Fruit fly (Drosophila melanogaster): ENCODE data around the gene CG15549.

Gene CG15549

DNA sequence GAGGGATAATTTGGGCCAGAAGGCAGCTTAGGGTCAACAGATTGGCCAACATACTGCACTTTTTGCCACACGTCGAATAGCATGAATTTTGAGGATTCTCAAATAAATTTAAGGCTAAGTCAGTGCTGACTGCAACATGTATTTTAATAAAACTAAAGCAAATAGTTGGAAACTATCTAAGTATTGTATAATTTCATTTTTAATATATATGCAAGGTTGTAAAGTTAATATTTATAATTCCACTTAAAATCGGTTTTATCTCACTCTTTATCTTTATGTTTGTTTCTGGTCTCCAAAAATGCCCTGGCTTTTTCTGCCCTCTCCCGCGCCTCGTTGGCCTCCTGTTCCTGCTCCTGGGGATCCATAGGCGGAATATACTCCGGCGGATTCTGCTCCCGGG, at the start of gene CG15549:
Gene CG15549 (minus strand): TSS at position 101 of the 400 bp plus-strand sequence.
- TF ChIP-seq cic (GFP tag; optimal IDR thresholded peaks at IDR 0.05) (no peak), Mnt (GFP tag; optimal IDR thresholded peaks at IDR 0.05) (no peak), cnc (optimal IDR thresholded peaks at IDR 0.05) (no peak), toe (GFP tag; optimal IDR thresholded peaks at IDR 0.05) (no peak), pad (GFP tag; optimal IDR thresholded peaks at IDR 0.05) (no peak), kay (GFP tag; ENCODE audit: borderline replicate concordance) (no peak), Hr96 (GFP tag; optimal IDR thresholded peaks at IDR 0.05) (no peak), CG33017 (tag; optimal IDR thresholded peaks at IDR 0.05) (no peak), CG1620 (GFP tag; optimal IDR thresholded peaks at IDR 0.05) (no peak), CG11617 (GFP tag; optimal IDR thresholded peaks at IDR 0.05) (no peak)

- TF ChIP-seq CG33017 (tag; optimal IDR thresholded peaks at IDR 0.05) (no peak), CG1620 (GFP tag; optimal IDR thresholded peaks at IDR 0.05) (no peak), CG5204 (GFP tag; optimal IDR thresholded peaks at IDR 0.05) (no peak), CG12768 (GFP tag; optimal IDR thresholded peaks at IDR 0.05) (no peak), Crg-1 (GFP tag; optimal IDR thresholded peaks at IDR 0.05) (no peak), ovo (GFP tag; optimal IDR thresholded peaks at IDR 0.05) (no peak), CG14711 (tag; optimal IDR thresholded peaks at IDR 0.05) (no peak)
Observed at dm6 chr3R:30964220-30964619, 27.9 kb upstream of the CG15549 start, which contains the start of gene Ctr1C. Ctr1C (minus strand) TSS chr3R:30964320.

dm6 chr3R:30959400-30959799, 23.1 kb upstream of the CG15549 start, which contains the start of gene CG15548:
CG15548 (plus strand) TSS chr3R:30959700.
- TF ChIP-seq CG14711 (tag; optimal IDR thresholded peaks at IDR 0.05) (no peak), Hr96 (GFP tag; optimal IDR thresholded peaks at IDR 0.05) (no peak), tj (GFP tag; optimal IDR thresholded peaks at IDR 0.05) (no peak), bab1 (GFP tag; optimal IDR thresholded peaks at IDR 0.05) (no peak), Clk (GFP tag; optimal IDR thresholded peaks at IDR 0.05) (no peak), CG11617 (GFP tag; optimal IDR thresholded peaks at IDR 0.05) (no peak), CG7045 (GFP tag; optimal IDR thresholded peaks at IDR 0.05) (no peak), CG12768 (GFP tag; optimal IDR thresholded peaks at IDR 0.05) (no peak), ovo (GFP tag; optimal IDR thresholded peaks at IDR 0.05) (no peak), CG7101 (tag; optimal IDR thresholded peaks at IDR 0.05) (no peak), cnc (optimal IDR thresholded peaks at IDR 0.05) (no peak)

DNA sequence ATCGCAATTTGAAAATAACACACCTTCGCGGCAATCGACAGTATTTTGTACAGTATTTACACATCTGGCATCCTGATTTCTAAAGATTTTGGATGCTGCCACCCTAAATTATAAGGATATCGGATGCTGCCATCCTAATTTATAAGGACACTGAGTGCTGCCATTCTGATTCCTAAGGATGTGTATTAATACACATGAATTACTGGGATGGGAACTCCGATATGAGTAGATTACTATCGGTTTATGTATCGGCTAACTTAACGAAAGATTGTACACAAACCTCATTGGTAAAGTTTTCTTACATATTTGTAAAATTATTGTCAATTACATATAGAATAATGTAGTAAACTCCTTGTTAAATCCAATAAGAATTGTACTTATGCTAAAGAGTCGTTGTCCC, 10.0 kb upstream of the CG15549 start:
- TF ChIP-seq CG14711 (tag; optimal IDR thresholded peaks at IDR 0.05) (no peak), bab1 (GFP tag; optimal IDR thresholded peaks at IDR 0.05) (no peak), Crg-1 (GFP tag; optimal IDR thresholded peaks at IDR 0.05) (no peak), CG7101 (tag; optimal IDR thresholded peaks at IDR 0.05) (no peak), Mnt (GFP tag; optimal IDR thresholded peaks at IDR 0.05) (no peak), CG12768 (GFP tag; optimal IDR thresholded peaks at IDR 0.05) (no peak), CG5204 (GFP tag; optimal IDR thresholded peaks at IDR 0.05) (no peak)

DNA sequence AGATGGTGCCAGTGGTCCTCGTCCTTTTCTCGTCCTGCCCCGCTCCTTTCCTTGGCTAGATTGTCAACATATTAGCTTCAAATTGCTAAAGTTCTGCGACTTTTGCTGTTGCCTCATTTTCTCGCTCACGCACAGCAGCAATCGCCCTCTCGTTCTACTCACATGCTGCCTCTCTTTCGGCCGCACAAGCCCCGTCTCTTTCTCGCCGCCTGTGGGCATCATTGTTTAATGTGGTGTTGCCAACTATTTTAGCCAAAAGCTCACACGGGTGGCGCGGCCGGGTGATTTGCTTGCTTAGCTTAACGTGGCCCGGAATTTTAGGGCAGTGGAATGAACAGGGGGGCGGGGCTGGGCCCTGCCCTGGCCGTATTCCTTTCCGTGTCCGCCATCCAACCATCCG, 3.9 kb upstream of the CG15549 start:
- no peak for TF ChIP-seq kay (GFP tag; ENCODE audit: borderline replicate concordance)
- TF ChIP-seq bab1 (GFP tag; optimal IDR thresholded peaks at IDR 0.05), result no peak
- TF ChIP-seq ovo (GFP tag; optimal IDR thresholded peaks at IDR 0.05), result no peak

- TF ChIP-seq Clk (GFP tag; optimal IDR thresholded peaks at IDR 0.05), result no peak
- no peak for TF ChIP-seq CG11617 (GFP tag; optimal IDR thresholded peaks at IDR 0.05)
- no peak for TF ChIP-seq Crg-1 (GFP tag; optimal IDR thresholded peaks at IDR 0.05)
- no peak for TF ChIP-seq kay (GFP tag; ENCODE audit: borderline replicate concordance)
- no peak for TF ChIP-seq CG12768 (GFP tag; optimal IDR thresholded peaks at IDR 0.05)
- no peak for TF ChIP-seq pad (GFP tag; optimal IDR thresholded peaks at IDR 0.05)
- no peak for TF ChIP-seq tj (GFP tag; optimal IDR thresholded peaks at IDR 0.05)
- no peak for TF ChIP-seq CG1620 (GFP tag; optimal IDR thresholded peaks at IDR 0.05)
- TF ChIP-seq CG7045 (GFP tag; optimal IDR thresholded peaks at IDR 0.05), result no peak
Observed at dm6 chr3R:30937002-30937401, 695 bp upstream of the CG15549 start, which contains the start of gene CG15550. CG15550 (minus strand) TSS chr3R:30937102.

DNA sequence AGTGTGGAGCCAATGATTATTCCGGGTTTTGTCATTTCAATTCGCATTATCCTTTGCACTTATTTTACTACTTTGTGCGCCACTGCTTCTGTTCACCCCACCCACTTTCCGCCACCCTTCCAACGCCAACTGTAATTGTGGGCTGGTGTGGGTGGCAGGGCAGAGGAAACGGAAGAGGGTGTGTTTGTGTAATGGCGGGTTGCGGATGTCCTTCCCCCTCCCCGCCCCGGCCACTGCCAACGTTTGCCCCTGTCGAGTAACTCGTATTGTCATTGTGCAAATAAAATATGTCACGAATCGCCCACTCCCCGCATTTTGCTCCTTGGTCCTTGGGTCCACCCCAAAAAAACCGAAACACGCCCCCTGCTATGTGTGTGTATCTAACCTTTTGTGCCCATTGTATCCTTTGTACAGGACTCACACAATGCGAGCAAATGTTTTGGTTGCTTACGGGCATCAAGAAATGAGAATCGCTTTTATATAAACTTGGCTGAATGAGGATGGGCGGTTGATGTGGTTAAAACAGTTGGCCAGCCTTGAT, 2.3 kb downstream of the CG15549 start:
- TF ChIP-seq cnc (optimal IDR thresholded peaks at IDR 0.05), result no peak
- no peak for TF ChIP-seq kay (GFP tag; ENCODE audit: borderline replicate concordance)
- TF ChIP-seq pad (GFP tag; optimal IDR thresholded peaks at IDR 0.05), result no peak
- TF ChIP-seq CG33017 (tag; optimal IDR thresholded peaks at IDR 0.05), result no peak
- no peak for TF ChIP-seq CG7101 (tag; optimal IDR thresholded peaks at IDR 0.05)
- TF ChIP-seq CG11617 (GFP tag; optimal IDR thresholded peaks at IDR 0.05), result no peak
- no peak for TF ChIP-seq CG14711 (tag; optimal IDR thresholded peaks at IDR 0.05)
- TF ChIP-seq ovo (GFP tag; optimal IDR thresholded peaks at IDR 0.05), result no peak
- no peak for TF ChIP-seq CG7045 (GFP tag; optimal IDR thresholded peaks at IDR 0.05)

DNA sequence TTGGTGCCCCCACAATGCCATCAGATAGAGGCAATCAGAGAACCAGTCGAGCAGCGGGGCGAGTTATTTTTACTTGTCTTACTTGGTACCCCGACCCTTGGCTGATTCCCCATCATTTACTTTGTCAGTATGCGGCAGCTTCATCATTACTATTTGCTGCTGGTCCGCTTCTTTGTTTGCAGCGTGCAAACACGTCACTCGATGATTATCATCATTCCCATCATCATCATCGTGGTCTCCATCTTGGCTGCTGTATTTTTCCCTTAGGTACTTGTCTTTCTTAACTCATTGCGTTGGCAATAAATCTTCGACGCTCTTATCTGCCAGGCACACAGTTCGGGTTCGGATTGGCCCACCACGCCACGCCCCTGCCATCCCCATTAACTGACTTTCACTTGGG, 4.2 kb downstream of the CG15549 start:
- TF ChIP-seq kay (GFP tag; ENCODE audit: borderline replicate concordance), result no peak
- no peak for TF ChIP-seq ovo (GFP tag; optimal IDR thresholded peaks at IDR 0.05)
- no peak for TF ChIP-seq cic (GFP tag; optimal IDR thresholded peaks at IDR 0.05)
- TF ChIP-seq CG14711 (tag; optimal IDR thresholded peaks at IDR 0.05), result no peak
- no peak for TF ChIP-seq Hr96 (GFP tag; optimal IDR thresholded peaks at IDR 0.05)
- no peak for TF ChIP-seq pad (GFP tag; optimal IDR thresholded peaks at IDR 0.05)
- TF ChIP-seq cnc (optimal IDR thresholded peaks at IDR 0.05), result no peak

All from whole organism, adult.